Worm (Caenorhabditis elegans) whole organism, mixed stage, embryonic: ENCODE measurements around the gene ptl-1.

ENCODE experiments used
- elt-3 ChIP-seq: fragments of 150-350 bp; optimal IDR thresholded peaks from 2 replicates; lab custom pipeline; 2014; ENCODE audit warnings: missing biosample characterization, missing genetic modification characterization
- lin-13 ChIP-seq: fragments of 150-350 bp; optimal IDR thresholded peaks from 2 replicates; lab custom pipeline; 2014; ENCODE audit warnings: missing biosample characterization, missing genetic modification characterization
- lsy-2 ChIP-seq: fragments of 150-350 bp; optimal IDR thresholded peaks from 2 replicates; lab custom pipeline; 2014; ENCODE audit warnings: missing biosample characterization, missing genetic modification characterization
- mep-1 ChIP-seq: fragments of 150-350 bp; optimal IDR thresholded peaks from 2 replicates; lab custom pipeline; 2017; ENCODE audit warnings: missing biosample characterization, missing genetic modification reagents, missing genetic modification characterization, inconsistent platforms
- nhr-12 ChIP-seq: fragments of 150-350 bp; optimal IDR thresholded peaks from 2 replicates; lab custom pipeline; 2014; ENCODE audit warnings: missing biosample characterization, missing genetic modification characterization
- nhr-237 ChIP-seq: fragments of 150-350 bp; optimal IDR thresholded peaks from 2 replicates; lab custom pipeline; 2014; ENCODE audit warnings: missing biosample characterization, missing genetic modification characterization
- nhr-76 ChIP-seq: sonication (generic microtip); optimal IDR thresholded peaks from 2 replicates; lab custom pipeline; 2017; ENCODE audit warnings: missing biosample characterization, missing genetic modification characterization

DNA sequence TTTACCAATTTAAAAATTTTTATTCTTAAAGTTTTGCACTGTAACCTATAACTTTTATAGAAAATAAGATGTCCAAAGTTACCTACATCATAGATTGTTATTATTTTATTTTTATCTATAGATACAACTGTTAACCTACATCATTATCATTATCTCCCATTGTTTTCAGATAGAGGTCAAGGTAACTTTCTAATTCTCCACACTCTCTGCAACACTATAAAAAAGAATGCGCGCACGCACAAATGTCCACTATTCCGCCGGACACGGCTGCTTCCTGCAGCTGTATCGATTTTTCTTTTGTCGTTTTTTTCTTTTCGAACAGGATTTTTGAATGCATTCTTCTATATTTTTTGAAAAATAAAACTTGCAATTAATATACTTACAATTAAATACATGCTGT is 7.7 kb downstream of the ptl-1 start:
- TF ChIP-seq nhr-12 (tag; lab: Kevin White, UChicago) (no peak), lin-13 (tag; lab: Kevin White, UChicago) (no peak), nhr-76 (tag; lab: Kevin White, UChicago) (no peak), elt-3 (no peak), nhr-237 (tag; lab: Kevin White, UChicago) (no peak), mep-1 (tag; lab: Kevin White, UChicago) (no peak), lsy-2 (no peak)
